Fruit fly (Drosophila melanogaster) whole organism, embryonic: Measurements from ENCODE around the gene CG9590.
A peak's percentile ranks its signal among the peaks of the same experiment; 100 is the strongest.

Experiments
- Bgb ChIP-seq: fragments of 200-800 bp; sonication (Bioruptor generic); IDR thresholded peaks from 2 replicates; pipeline ENCODE4 v1.3.6; 2022; ENCODE audit warnings: missing biosample characterization, missing genetic modification characterization; ENCODE audit not compliant: partially characterized antibody
- CG10543 ChIP-seq: fragments of 200-800 bp; sonication (Bioruptor generic); optimal IDR thresholded peaks from 3 replicates; lab custom pipeline; 2017; ENCODE audit warnings: missing biosample characterization, mild to moderate bottlenecking, missing genetic modification characterization, moderate library complexity
- CG10654 ChIP-seq: fragments of 200-800 bp; sonication (Bioruptor generic); optimal IDR thresholded peaks from 2 replicates; lab custom pipeline; 2016; ENCODE audit warnings: missing biosample characterization, missing genetic modification characterization
- CG11093 ChIP-seq: fragments of 200-800 bp; sonication (Bioruptor generic); IDR thresholded peaks from 3 replicates; pipeline ENCODE4 v1.3.6; 2022; ENCODE audit warnings: missing biosample characterization, missing genetic modification characterization
- CG12071 ChIP-seq: fragments of 200-800 bp; sonication (Bioruptor generic); optimal IDR thresholded peaks from 3 replicates; lab custom pipeline; 2018; ENCODE audit warnings: missing biosample characterization, mild to moderate bottlenecking, missing genetic modification characterization
- CG12391 ChIP-seq: fragments of 200-800 bp; sonication (Bioruptor generic); optimal IDR thresholded peaks from 3 replicates; lab custom pipeline; 2018; ENCODE audit warnings: missing biosample characterization, mild to moderate bottlenecking, missing genetic modification characterization, moderate library complexity
- CG15479 ChIP-seq: fragments of 200-800 bp; sonication (Bioruptor generic); optimal IDR thresholded peaks from 3 replicates; lab custom pipeline; 2019; ENCODE audit warnings: missing biosample characterization, mild to moderate bottlenecking, missing genetic modification characterization, moderate library complexity
- CG17385 ChIP-seq: fragments of 200-800 bp; sonication (Bioruptor generic); optimal IDR thresholded peaks from 3 replicates; lab custom pipeline; 2018; ENCODE audit warnings: missing biosample characterization, mild to moderate bottlenecking, missing genetic modification characterization
- CG18619 ChIP-seq: fragments of 200-800 bp; sonication (Bioruptor generic); optimal IDR thresholded peaks from 3 replicates; lab custom pipeline; 2017; ENCODE audit warnings: missing biosample characterization, mild to moderate bottlenecking, missing genetic modification characterization
- CG2202 ChIP-seq: fragments of 200-800 bp; sonication (Bioruptor generic); optimal IDR thresholded peaks from 2 replicates; lab custom pipeline; 2018; ENCODE audit warnings: missing biosample characterization, mild to moderate bottlenecking, missing genetic modification characterization
- CG2889 ChIP-seq: fragments of 200-800 bp; sonication (Bioruptor generic); IDR thresholded peaks from 3 replicates; pipeline ENCODE4 v1.3.6; 2022; ENCODE audit warnings: missing biosample characterization, missing genetic modification characterization
- CG31365 ChIP-seq: fragments of 200-800 bp; sonication (Bioruptor generic); optimal IDR thresholded peaks from 2 replicates; lab custom pipeline; 2018; ENCODE audit warnings: missing biosample characterization, mild to moderate bottlenecking, missing genetic modification characterization
- CG32767 ChIP-seq: fragments of 200-800 bp; sonication (Bioruptor generic); IDR thresholded peaks from 2 replicates; pipeline ENCODE4 v1.3.6; 2022; ENCODE audit warnings: missing biosample characterization, missing genetic modification characterization
- CG3726 ChIP-seq: fragments of 200-800 bp; sonication (Bioruptor generic); IDR thresholded peaks from 3 replicates; pipeline ENCODE4, ENCODE4 v1.3.6; 2022; ENCODE audit warnings: missing biosample characterization, missing genetic modification characterization
- CG8089 ChIP-seq: fragments of 200-800 bp; sonication (Bioruptor generic); optimal IDR thresholded peaks from 3 replicates; lab custom pipeline; 2016; ENCODE audit warnings: missing biosample characterization, missing genetic modification characterization
- CG9797 ChIP-seq: fragments of 200-800 bp; sonication (Bioruptor generic); optimal IDR thresholded peaks from 3 replicates; lab custom pipeline; 2018; ENCODE audit warnings: missing biosample characterization, mild to moderate bottlenecking, missing genetic modification characterization
- Doc3 ChIP-seq: fragments of 200-800 bp; sonication (Bioruptor generic); IDR thresholded peaks from 3 replicates; pipeline ENCODE4 v1.3.6; 2022; ENCODE audit warnings: missing biosample characterization, missing genetic modification characterization; ENCODE audit not compliant: partially characterized antibody
- Drgx ChIP-seq: fragments of 200-800 bp; sonication (Bioruptor generic); IDR thresholded peaks from 2 replicates; pipeline ENCODE4 v1.3.6; 2022; ENCODE audit warnings: missing biosample characterization, missing genetic modification characterization
- Ets65A ChIP-seq: fragments of 200-800 bp; sonication (Bioruptor generic); peaks from one replicate; lab custom pipeline; 2016; ENCODE audit warnings: missing biosample characterization, missing genetic modification characterization
- Fer1 ChIP-seq: fragments of 200-800 bp; sonication (Bioruptor generic); optimal IDR thresholded peaks from 2 replicates; lab custom pipeline; 2017; ENCODE audit warnings: missing biosample characterization, mild to moderate bottlenecking, missing genetic modification characterization
- Fer2 ChIP-seq: fragments of 200-800 bp; sonication (Bioruptor generic); optimal IDR thresholded peaks from 2 replicates; lab custom pipeline; 2018; ENCODE audit warnings: missing biosample characterization, mild to moderate bottlenecking, missing genetic modification characterization, moderate library complexity
- H2.0 ChIP-seq: fragments of 200-800 bp; sonication (Bioruptor generic); IDR thresholded peaks from 2 replicates; pipeline ENCODE4 v1.3.6; 2022; ENCODE audit warnings: missing biosample characterization, missing genetic modification characterization
- HLH54F ChIP-seq: fragments of 200-800 bp; sonication (Bioruptor generic); optimal IDR thresholded peaks from 3 replicates; lab custom pipeline; 2016; ENCODE audit warnings: missing biosample characterization, missing genetic modification characterization
- Hand ChIP-seq: fragments of 200-800 bp; sonication (Bioruptor generic); optimal IDR thresholded peaks from 2 replicates; lab custom pipeline; 2017; ENCODE audit warnings: mild to moderate bottlenecking, missing biosample characterization, missing genetic modification reagents, missing genetic modification characterization
- Hsf ChIP-seq: fragments of 200-800 bp; sonication (Bioruptor generic); optimal IDR thresholded peaks from 3 replicates; lab custom pipeline; 2016; ENCODE audit warnings: missing biosample characterization, missing genetic modification characterization
- Lpt ChIP-seq: fragments of >200 bp; optimal IDR thresholded peaks from 2 replicates; lab custom pipeline; 2018; ENCODE audit warnings: missing biosample characterization, missing genetic modification characterization
- Mad ChIP-seq: fragments of 200-800 bp; sonication (Bioruptor generic); optimal IDR thresholded peaks from 2 replicates; lab custom pipeline; 2016; ENCODE audit warnings: missing biosample characterization, missing genetic modification characterization
- NfI ChIP-seq: fragments of 200-800 bp; sonication (Bioruptor generic); optimal IDR thresholded peaks from 3 replicates; lab custom pipeline; 2018; ENCODE audit warnings: missing biosample characterization, mild to moderate bottlenecking, missing genetic modification characterization, moderate library complexity
- Ravus ChIP-seq: fragments of 200-800 bp; sonication (Bioruptor generic); IDR thresholded peaks from 2 replicates; pipeline ENCODE4 v1.3.6; 2022; ENCODE audit warnings: missing biosample characterization, missing genetic modification characterization
- Trl ChIP-seq, 3 experiments: fragments of >200 bp in 2 of 3; fragments of 200-800 bp in 1 of 3; sonication (Bioruptor generic) in 1 of 3; optimal IDR thresholded peaks; 2 replicates in 1 of 3; 3 replicates in 2 of 3; lab custom pipeline; 2016 to 2017; ENCODE audit warnings: missing biosample characterization in 1 of 3, missing genetic modification characterization in 1 of 3
- Xbp1 ChIP-seq: fragments of 200-800 bp; sonication (Bioruptor generic); optimal IDR thresholded peaks from 3 replicates; lab custom pipeline; 2016; ENCODE audit warnings: missing biosample characterization, mild to moderate bottlenecking, missing genetic modification characterization
- aop ChIP-seq: fragments of 200-800 bp; sonication (Bioruptor generic); IDR thresholded peaks from 2 replicates; pipeline ENCODE4 v1.3.6; 2022; ENCODE audit warnings: missing biosample characterization, missing genetic modification characterization
- ap ChIP-seq: fragments of 200-800 bp; sonication (Bioruptor generic); IDR thresholded peaks from 2 replicates; pipeline ENCODE4 v1.3.6; 2022; ENCODE audit warnings: missing biosample characterization, missing genetic modification characterization
- bcd ChIP-seq: fragments of 200-800 bp; sonication (Bioruptor generic); optimal IDR thresholded peaks from 2 replicates; lab custom pipeline; 2017; ENCODE audit warnings: missing biosample characterization, mild to moderate bottlenecking, missing genetic modification characterization
- bowl ChIP-seq: fragments of 200-800 bp; sonication (Bioruptor generic); IDR thresholded peaks from 2 replicates; pipeline ENCODE4 v1.3.6; 2022; ENCODE audit warnings: missing biosample characterization, missing genetic modification characterization
- bsh ChIP-seq, 2 experiments: fragments of 200-800 bp; sonication (Bioruptor generic); optimal IDR thresholded peaks; 2 replicates each; lab custom pipeline; 2017 to 2018; ENCODE audit warnings: mild to moderate bottlenecking in 2 of 2, missing biosample characterization in 2 of 2, missing genetic modification characterization in 2 of 2, moderate library complexity in 1 of 2
- dan ChIP-seq: fragments of 200-800 bp; sonication (Bioruptor generic); IDR thresholded peaks from 2 replicates; pipeline ENCODE4 v1.3.6; 2022; ENCODE audit warnings: missing biosample characterization, missing genetic modification characterization
- dpn ChIP-seq, 2 experiments: fragments of 200-800 bp; sonication (Bioruptor generic); optimal IDR thresholded peaks; 3 replicates each; lab custom pipeline; 2016; ENCODE audit warnings: missing biosample characterization in 2 of 2, missing genetic modification characterization in 2 of 2
- dysf ChIP-seq: fragments of 200-800 bp; sonication (Bioruptor generic); IDR thresholded peaks from 3 replicates; pipeline ENCODE4 v1.3.6; 2022; ENCODE audit warnings: missing biosample characterization, missing genetic modification characterization
- emc ChIP-seq: fragments of 200-800 bp; sonication (Bioruptor generic); optimal IDR thresholded peaks from 2 replicates; lab custom pipeline; 2016; ENCODE audit warnings: missing biosample characterization, missing genetic modification characterization
- eve ChIP-seq, 2 experiments: fragments of >200 bp; optimal IDR thresholded peaks; 2 replicates each; lab custom pipeline; 2017; ENCODE audit warnings: missing biosample characterization in 2 of 2, missing genetic modification characterization in 2 of 2
- her ChIP-seq: fragments of 200-800 bp; sonication (Bioruptor generic); optimal IDR thresholded peaks from 2 replicates; lab custom pipeline; 2016; ENCODE audit warnings: missing biosample characterization, missing genetic modification characterization
- knrl ChIP-seq: fragments of 200-800 bp; sonication (Bioruptor generic); IDR thresholded peaks from 3 replicates; pipeline ENCODE4 v1.3.6; 2022; ENCODE audit warnings: missing biosample characterization, missing genetic modification characterization; ENCODE audit not compliant: partially characterized antibody
- lov ChIP-seq, 2 experiments: fragments of 200-800 bp in 1 of 2; fragments of >200 bp in 1 of 2; sonication (Bioruptor generic) in 1 of 2; IDR thresholded peaks in 1 of 2; optimal IDR thresholded peaks in 1 of 2; 2 replicates in 1 of 2; 3 replicates in 1 of 2; pipeline versions ENCODE4 v1.3.6 to Lab custom; 2017 to 2022; ENCODE audit warnings: missing biosample characterization in 1 of 2, missing genetic modification characterization in 1 of 2
- luna ChIP-seq: fragments of 200-800 bp; sonication (Bioruptor generic); optimal IDR thresholded peaks from 2 replicates; lab custom pipeline; 2016; ENCODE audit warnings: missing biosample characterization, missing genetic modification characterization
- nmo ChIP-seq: fragments of 200-800 bp; sonication (Bioruptor generic); optimal IDR thresholded peaks from 2 replicates; lab custom pipeline; 2018; ENCODE audit warnings: missing biosample characterization, mild to moderate bottlenecking, missing genetic modification characterization, moderate library complexity
- onecut ChIP-seq: fragments of 200-800 bp; sonication (Bioruptor generic); IDR thresholded peaks from 2 replicates; pipeline ENCODE4 v1.3.6; 2022; ENCODE audit warnings: missing biosample characterization, missing genetic modification characterization
- sens ChIP-seq: fragments of 200-800 bp; sonication (Bioruptor generic); peaks from one replicate; lab custom pipeline; 2016; ENCODE audit warnings: missing biosample characterization, missing genetic modification characterization
- sim ChIP-seq: fragments of 200-800 bp; sonication (Bioruptor generic); IDR thresholded peaks from 2 replicates; pipeline ENCODE4 v1.3.6; 2022; ENCODE audit warnings: missing biosample characterization, missing genetic modification characterization
- sima ChIP-seq: fragments of 200-800 bp; sonication (Bioruptor generic); optimal IDR thresholded peaks from 2 replicates; lab custom pipeline; 2016; ENCODE audit warnings: missing biosample characterization, missing genetic modification characterization
- ttk ChIP-seq: fragments of 200-800 bp; sonication (Bioruptor generic); IDR thresholded peaks from 2 replicates; pipeline ENCODE4 v2.1.2; 2022; ENCODE audit warnings: missing biosample characterization, missing genetic modification characterization
- wdn ChIP-seq: fragments of 200-800 bp; sonication (Bioruptor generic); IDR thresholded peaks from 2 replicates; pipeline ENCODE4 v1.3.6; 2022; ENCODE audit warnings: missing biosample characterization, missing genetic modification characterization

The CG9590 gene

dm6 chr3R:15827559-15827958, 41.1 kb downstream of the CG9590 start (continued):
- TF ChIP-seq ttk (GFP tag; lab: Robert Waterston, UW), result no peak
- TF ChIP-seq CG12071 (GFP tag; lab: Kevin White, UChicago), result no peak
- TF ChIP-seq Doc3 (GFP tag; lab: Robert Waterston, UW), result no peak
- no peak for TF ChIP-seq Bgb (GFP tag; lab: Robert Waterston, UW)
- TF ChIP-seq HLH54F (GFP tag; lab: Kevin White, UChicago), result no peak
- no peak for TF ChIP-seq aop (GFP tag; lab: Robert Waterston, UW)
- TF ChIP-seq CG2889 (GFP tag; lab: Robert Waterston, UW), result no peak
- TF ChIP-seq luna (GFP tag; lab: Kevin White, UChicago), result no peak
- no peak for TF ChIP-seq Hand (GFP tag; lab: Kevin White, UChicago)
- TF ChIP-seq CG8089, result no peak
- TF ChIP-seq CG2202 (tag; lab: Kevin White, UChicago), result no peak
- TF ChIP-seq CG15479 (GFP tag; lab: Kevin White, UChicago), result no peak
- peak in 1 of 2 experiments; percentile 50 for TF ChIP-seq bsh (GFP tag; optimal IDR thresholded peaks at IDR 0.05; lab: Kevin White, UChicago)
- TF ChIP-seq CG10654 (GFP tag; lab: Kevin White, UChicago), result no peak
- TF ChIP-seq Lpt, result no peak
- TF ChIP-seq Mad (GFP tag; lab: Kevin White, UChicago), result no peak
- no peak for TF ChIP-seq emc (GFP tag; lab: Kevin White, UChicago)
- TF ChIP-seq Trl (optimal IDR thresholded peaks at IDR 0.05; lab: Kevin White, UChicago), result no peak
- no peak for TF ChIP-seq Trl (GFP tag; optimal IDR thresholded peaks at IDR 0.05; lab: Kevin White, UChicago)
- TF ChIP-seq wdn (GFP tag; lab: Robert Waterston, UW), result no peak
- no peak for TF ChIP-seq Ravus (GFP tag; lab: Robert Waterston, UW)
- no peak for TF ChIP-seq knrl
- peak; percentile 45; the same call in 1 of the 3 replicates for TF ChIP-seq dysf (GFP tag; lab: Robert Waterston, UW)
- no peak for TF ChIP-seq CG32767 (GFP tag; lab: Robert Waterston, UW)
- no peak for TF ChIP-seq her (GFP tag; lab: Kevin White, UChicago)
- no peak for TF ChIP-seq sima (GFP tag; lab: Kevin White, UChicago)
- TF ChIP-seq nmo (GFP tag; lab: Kevin White, UChicago), result peak; percentile 63
- no peak for TF ChIP-seq eve (GFP tag; optimal IDR thresholded peaks at IDR 0.05; lab: Kevin White, UChicago)
- TF ChIP-seq Hsf (GFP tag; lab: Kevin White, UChicago), result no peak
- no peak for TF ChIP-seq CG10543
- peak; percentile 29 for TF ChIP-seq sens (GFP tag; lab: Kevin White, UChicago)
- no peak for TF ChIP-seq CG9797 (GFP tag; lab: Kevin White, UChicago)
- no peak for TF ChIP-seq Fer1 (GFP tag; lab: Kevin White, UChicago)
- TF ChIP-seq Xbp1 (GFP tag; lab: Kevin White, UChicago), result peak; percentile 19
- TF ChIP-seq CG12391 (tag; lab: Kevin White, UChicago), result peak; percentile 4
- no peak for TF ChIP-seq bowl
- no peak for TF ChIP-seq ap
- no peak for TF ChIP-seq Fer2 (tag; lab: Kevin White, UChicago)
- peak; percentile 35; the same call in 1 of the 2 replicates for TF ChIP-seq Drgx (GFP tag; lab: Robert Waterston, UW)
- TF ChIP-seq CG31365 (tag; lab: Kevin White, UChicago), result no peak
- TF ChIP-seq bcd (GFP tag; lab: Kevin White, UChicago), result no peak
- no peak for TF ChIP-seq lov (optimal IDR thresholded peaks at IDR 0.05; lab: Kevin White, UChicago)
- TF ChIP-seq lov (GFP tag; IDR thresholded peaks at IDR 0.05; lab: Robert Waterston, UW), result no peak
- no peak for TF ChIP-seq sim (GFP tag; lab: Robert Waterston, UW)
- TF ChIP-seq H2.0, result no peak
- TF ChIP-seq CG11093, result peak; percentile 34; the same call in 1 of the 3 replicates
- peak; percentile 15 for TF ChIP-seq Ets65A (GFP tag; lab: Kevin White, UChicago)
- TF ChIP-seq dpn (GFP tag; optimal IDR thresholded peaks at IDR 0.05; lab: Kevin White, UChicago), result peak in 1 of 2 experiments; percentile 32
- TF ChIP-seq dan (GFP tag; lab: Robert Waterston, UW), result no peak
- TF ChIP-seq CG3726 (GFP tag; lab: Robert Waterston, UW), result no peak
- TF ChIP-seq onecut (GFP tag; lab: Robert Waterston, UW), result no peak
- peak; percentile 9 for TF ChIP-seq NfI (GFP tag; lab: Kevin White, UChicago)
- no peak for TF ChIP-seq CG18619 (GFP tag; lab: Kevin White, UChicago)
- TF ChIP-seq CG17385, result no peak
